Worm (Caenorhabditis elegans): Measurements from ENCODE around the gene srg-55.

DNA sequence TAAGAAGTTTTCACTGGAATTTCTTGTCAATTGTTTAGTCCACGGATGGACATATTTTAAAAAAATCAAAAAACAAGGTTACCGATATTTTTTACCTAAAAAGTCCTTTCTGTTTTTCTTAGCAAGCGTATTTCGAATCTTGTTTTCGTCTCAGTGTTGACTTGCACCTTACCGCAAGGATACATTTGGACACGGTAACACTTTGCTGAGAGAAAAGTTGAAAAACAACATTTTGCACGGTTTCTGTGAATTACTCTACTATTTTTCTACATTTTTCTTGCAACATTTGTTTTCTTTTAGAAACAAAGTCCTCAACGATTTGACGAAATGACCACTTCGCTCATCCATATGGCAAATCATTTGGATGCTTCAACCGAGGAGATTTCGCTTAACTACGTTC is 21.3 kb upstream of the srg-55 start, which contains the start of gene hil-1:
- TF ChIP-seq T22C8.4 (GFP tag; IDR thresholded peaks at IDR 0.05) (no peak), ztf-23 (GFP tag; IDR thresholded peaks at IDR 0.05) (no peak)

All from whole organism, midembryonic.